Worm (Caenorhabditis elegans) whole organism, L4 larva: ENCODE data around the gene C45B11.5.

Experiments used
- F49E8.2 ChIP-seq: sonication (generic microtip); optimal IDR thresholded peaks from 2 replicates; lab custom pipeline; 2016; ENCODE audit warnings: missing compliant biosample characterization, mild to moderate bottlenecking, missing genetic modification characterization, borderline replicate concordance
- T20F7.1 ChIP-seq: fragments of 200-800 bp; sonication (Bioruptor generic); optimal IDR thresholded peaks from 2 replicates; lab custom pipeline; 2018; ENCODE audit warnings: mild to moderate bottlenecking, missing genetic modification characterization, missing compliant biosample characterization
- T26A8.4 ChIP-seq: fragments of 200-800 bp; sonication (Bioruptor generic); IDR thresholded peaks from 2 replicates; pipeline ENCODE4 v1.3.6; 2022; ENCODE audit warnings: missing genetic modification characterization, missing compliant biosample characterization
- Y105C5A.15 ChIP-seq: fragments of 200-800 bp; sonication (Bioruptor generic); IDR thresholded peaks from 2 replicates; pipeline ENCODE4 v1.3.6; 2022; ENCODE audit warnings: missing genetic modification characterization, missing compliant biosample characterization
- Y5F2A.4 ChIP-seq: fragments of 200-800 bp; sonication (Bioruptor generic); optimal IDR thresholded peaks from 2 replicates; lab custom pipeline; 2018; ENCODE audit warnings: mild to moderate bottlenecking, missing genetic modification characterization, missing compliant biosample characterization
- Y75B8A.6 ChIP-seq: fragments of 200-800 bp; sonication (Bioruptor generic); IDR thresholded peaks from 2 replicates; pipeline ENCODE4 v1.3.6; 2022; ENCODE audit warnings: missing genetic modification reagents, missing genetic modification characterization, missing compliant biosample characterization
- aly-2 ChIP-seq: sonication (generic microtip); optimal IDR thresholded peaks from 2 replicates; lab custom pipeline; 2018; ENCODE audit warnings: missing biosample characterization, missing genetic modification characterization
- arid-1 ChIP-seq: fragments of 200-800 bp; sonication (Bioruptor generic); conservative IDR thresholded peaks from 2 replicates; pipeline ENCODE4 v1.3.6; 2022; ENCODE audit warnings: missing genetic modification reagents, missing genetic modification characterization, missing compliant biosample characterization
- ceh-44 ChIP-seq: fragments of 200-800 bp; sonication (Bioruptor generic); IDR thresholded peaks from 2 replicates; pipeline ENCODE4 v1.3.6; 2022; ENCODE audit warnings: missing genetic modification reagents, missing genetic modification characterization, missing compliant biosample characterization
- ces-1 ChIP-seq: fragments of 150-350 bp; sonication (generic microtip); optimal IDR thresholded peaks from 4 replicates; lab custom pipeline; 2014; ENCODE audit warnings: missing biosample characterization, missing genetic modification reagents, missing genetic modification characterization
- daf-16 ChIP-seq, 3 experiments: sonication (generic microtip); optimal IDR thresholded peaks; 2 replicates each; lab custom pipeline; 2016 to 2017; ENCODE audit warnings: missing genetic modification characterization in 3 of 3, missing genetic modification reagents in 3 of 3, mild to moderate bottlenecking in 2 of 3, missing compliant biosample characterization in 2 of 3, missing biosample characterization in 1 of 3, moderate library complexity in 1 of 3
- daf-8 ChIP-seq: fragments of 200-800 bp; sonication (Bioruptor generic); IDR thresholded peaks from 2 replicates; pipeline ENCODE4 v1.3.6; 2022; ENCODE audit warnings: missing genetic modification characterization, missing compliant biosample characterization
- hlh-30 ChIP-seq: sonication (generic microtip); optimal IDR thresholded peaks from 2 replicates; lab custom pipeline; 2017; ENCODE audit warnings: antibody characterized with exemption, mild to moderate bottlenecking, missing genetic modification characterization, missing compliant biosample characterization; ENCODE audit not compliant: insufficient read depth
- lin-15B ChIP-seq: fragments of 150-350 bp; sonication (generic microtip); optimal IDR thresholded peaks from 3 replicates; lab custom pipeline; 2014; ENCODE audit warnings: missing biosample characterization, missing genetic modification characterization
- mdl-1 ChIP-seq, 2 experiments: fragments of 150-350 bp in 1 of 2; sonication (generic microtip) in 1 of 2; optimal IDR thresholded peaks; 2 replicates each; lab custom pipeline; 2014 to 2017; ENCODE audit warnings: missing biosample characterization in 2 of 2, missing genetic modification characterization in 2 of 2
- mdt-29 ChIP-seq: fragments of 200-800 bp; sonication (Bioruptor generic); IDR thresholded peaks from 2 replicates; pipeline ENCODE4 v1.3.6; 2022; ENCODE audit warnings: missing genetic modification reagents, missing genetic modification characterization, missing compliant biosample characterization
- mxl-3 ChIP-seq: fragments of 200-800 bp; sonication (Bioruptor generic); optimal IDR thresholded peaks from 2 replicates; lab custom pipeline; 2018; ENCODE audit warnings: mild to moderate bottlenecking, missing genetic modification characterization, missing compliant biosample characterization
- nhr-10 ChIP-seq: fragments of 150-350 bp; optimal IDR thresholded peaks from 2 replicates; lab custom pipeline; 2014; ENCODE audit warnings: missing biosample characterization, missing genetic modification characterization
- nhr-102 ChIP-seq: sonication (generic microtip); optimal IDR thresholded peaks from 2 replicates; lab custom pipeline; 2016; ENCODE audit warnings: mild to moderate bottlenecking, missing genetic modification characterization, moderate library complexity, missing compliant biosample characterization
- nhr-11 ChIP-seq: fragments of 150-350 bp; optimal IDR thresholded peaks from 2 replicates; lab custom pipeline; 2014; ENCODE audit warnings: missing biosample characterization, missing genetic modification characterization
- nhr-111 ChIP-seq: fragments of 200-800 bp; sonication (Bioruptor generic); optimal IDR thresholded peaks from 2 replicates; lab custom pipeline; 2018; ENCODE audit warnings: mild to moderate bottlenecking, missing genetic modification characterization, missing compliant biosample characterization
- nhr-237 ChIP-seq: sonication (generic microtip); optimal IDR thresholded peaks from 2 replicates; lab custom pipeline; 2017; ENCODE audit warnings: missing biosample characterization, missing genetic modification characterization
- nhr-77 ChIP-seq: fragments of 150-350 bp; optimal IDR thresholded peaks from 2 replicates; lab custom pipeline; 2014; ENCODE audit warnings: missing biosample characterization, missing genetic modification characterization
- pha-4 ChIP-seq, 2 experiments: fragments of 150-350 bp in 1 of 2; fragments of 200-800 bp in 1 of 2; sonication (Bioruptor generic) in 1 of 2; IDR thresholded peaks in 1 of 2; optimal IDR thresholded peaks in 1 of 2; 2 replicates each; pipeline versions ENCODE4 v1.3.6 to Lab custom; 2014 to 2022; ENCODE audit warnings: missing genetic modification characterization in 2 of 2, missing genetic modification reagents in 2 of 2, missing biosample characterization in 1 of 2, missing compliant biosample characterization in 1 of 2
- php-3 ChIP-seq: fragments of 200-800 bp; sonication (Bioruptor generic); IDR thresholded peaks from 2 replicates; pipeline ENCODE4 v1.3.6; 2022; ENCODE audit warnings: missing genetic modification reagents, missing genetic modification characterization, missing compliant biosample characterization
- skn-1 ChIP-seq: fragments of 150-350 bp; optimal IDR thresholded peaks from 2 replicates; lab custom pipeline; 2014; ENCODE audit warnings: missing biosample characterization, missing genetic modification characterization
- snpc-4 ChIP-seq: fragments of 150-350 bp; optimal IDR thresholded peaks from 2 replicates; lab custom pipeline; 2014; ENCODE audit warnings: missing biosample characterization, missing genetic modification characterization
- spr-3 ChIP-seq: fragments of 200-800 bp; sonication (Bioruptor generic); optimal IDR thresholded peaks from 2 replicates; lab custom pipeline; 2018; ENCODE audit warnings: mild to moderate bottlenecking, missing genetic modification characterization, missing compliant biosample characterization
- tag-97 ChIP-seq: fragments of 200-800 bp; sonication (Bioruptor generic); IDR thresholded peaks from 2 replicates; pipeline ENCODE4 v1.3.6; 2022; ENCODE audit warnings: missing genetic modification characterization, missing compliant biosample characterization
- unc-62 ChIP-seq, 3 experiments: fragments of 150-350 bp in 1 of 3; sonication (generic microtip); optimal IDR thresholded peaks in 2 of 3; peaks in 1 of 3; 1 replicate in 1 of 3; 2 replicates in 2 of 3; lab custom pipeline; 2014 to 2017; ENCODE audit warnings: missing biosample characterization in 3 of 3, missing genetic modification characterization in 3 of 3, missing genetic modification reagents in 3 of 3, missing genotype in 1 of 3
- zip-2 ChIP-seq: fragments of 150-350 bp; optimal IDR thresholded peaks from 2 replicates; lab custom pipeline; 2014; ENCODE audit warnings: missing biosample characterization, missing genetic modification characterization
- ztf-11 ChIP-seq: fragments of 150-350 bp; optimal IDR thresholded peaks from 2 replicates; lab custom pipeline; 2014; ENCODE audit warnings: missing biosample characterization, missing genetic modification characterization
- ztf-7 ChIP-seq: fragments of 150-350 bp; optimal IDR thresholded peaks from 2 replicates; lab custom pipeline; 2014; ENCODE audit warnings: missing biosample characterization, missing genetic modification characterization

Gene C45B11.5

DNA sequence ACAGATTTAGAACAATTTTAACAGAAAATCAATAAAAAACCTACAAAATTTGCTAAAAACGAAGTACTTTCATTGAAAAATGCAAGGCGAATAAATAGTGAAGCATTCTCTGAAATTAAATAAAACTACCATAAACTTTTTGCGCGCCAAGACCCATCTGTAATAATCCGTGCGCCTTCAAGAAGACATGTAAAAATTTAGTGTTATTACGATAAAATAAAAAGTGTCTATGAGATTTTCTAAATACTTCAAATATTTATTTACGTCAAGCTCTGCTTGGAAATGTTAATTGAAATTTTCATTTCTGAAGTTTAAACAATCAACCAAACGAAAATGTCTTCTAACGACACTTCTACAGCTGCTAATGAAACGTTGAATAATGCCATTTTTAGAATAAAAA, 1.6 kb upstream of the C45B11.5 start, which contains the start of gene C45B11.9:
TSS of gene C45B11.9 (plus strand) at position 301 of the 400 bp plus-strand sequence.
- TF ChIP-seq T20F7.1 (no peak), Y105C5A.15 (GFP tag; lab: Robert Waterston, UW) (no peak), skn-1 (tag; lab: Kevin White, UChicago) (no peak), unc-62 (GFP tag; optimal IDR thresholded peaks at IDR 0.05 in 1 of 2; lab: Kevin White, UChicago) (no peak), unc-62 (tag; optimal IDR thresholded peaks at IDR 0.05; lab: Kevin White, UChicago) (no peak), snpc-4 (no peak), nhr-111 (no peak), T26A8.4 (GFP tag; lab: Robert Waterston, UW) (no peak), php-3 (GFP tag; lab: Robert Waterston, UW) (no peak), nhr-11 (tag; lab: Kevin White, UChicago) (no peak), mdt-29 (GFP tag; lab: Robert Waterston, UW) (no peak), tag-97 (GFP tag; lab: Robert Waterston, UW) (no peak), nhr-237 (tag; lab: Kevin White, UChicago) (no peak), lin-15B (tag; lab: Kevin White, UChicago) (no peak)

DNA sequence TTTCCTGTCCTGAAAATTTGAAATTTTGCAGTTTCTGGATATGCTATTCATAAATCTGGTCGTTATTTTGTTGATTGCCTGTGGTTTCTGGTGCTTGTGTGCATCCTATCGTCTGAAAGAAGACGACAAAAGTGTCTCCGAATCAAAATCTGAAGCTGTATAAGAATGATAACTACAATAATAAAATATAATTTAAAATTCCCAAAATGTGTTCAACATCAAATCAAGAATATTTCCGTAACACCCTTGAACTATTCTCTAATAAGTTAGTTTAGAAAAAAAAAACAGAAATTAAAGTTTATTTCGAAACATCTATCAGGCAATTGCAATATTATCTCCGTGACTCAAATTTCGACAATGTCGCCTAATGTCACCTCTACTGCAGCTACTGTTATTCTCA, 1.1 kb upstream of the C45B11.5 start, which contains the start of gene C45B11.8:
TSS of gene C45B11.8 (plus strand) at position 301 of the 400 bp plus-strand sequence.
- TF ChIP-seq ces-1 (GFP tag; lab: Kevin White, UChicago): no peak
- TF ChIP-seq hlh-30: no peak
- no peak for TF ChIP-seq arid-1 (GFP tag; lab: Robert Waterston, UW)
- no peak for TF ChIP-seq pha-4 (GFP tag; IDR thresholded peaks at IDR 0.05; lab: Robert Waterston, UW)
- TF ChIP-seq pha-4 (tag; optimal IDR thresholded peaks at IDR 0.05; lab: Kevin White, UChicago): no peak
- TF ChIP-seq nhr-102 (tag; lab: Kevin White, UChicago): no peak
- no peak for TF ChIP-seq nhr-77 (tag; lab: Kevin White, UChicago)
- TF ChIP-seq ztf-11 (tag; lab: Kevin White, UChicago): no peak
- no peak for TF ChIP-seq aly-2 (tag; lab: Kevin White, UChicago)
- no peak for TF ChIP-seq nhr-10 (tag; lab: Kevin White, UChicago)
- no peak for TF ChIP-seq daf-8 (GFP tag; lab: Robert Waterston, UW)
- no peak for TF ChIP-seq mdl-1 (tag; optimal IDR thresholded peaks at IDR 0.05; lab: Kevin White, UChicago)
- no peak for TF ChIP-seq ztf-7
- no peak for TF ChIP-seq zip-2 (tag; lab: Kevin White, UChicago)
- no peak for TF ChIP-seq F49E8.2

DNA sequence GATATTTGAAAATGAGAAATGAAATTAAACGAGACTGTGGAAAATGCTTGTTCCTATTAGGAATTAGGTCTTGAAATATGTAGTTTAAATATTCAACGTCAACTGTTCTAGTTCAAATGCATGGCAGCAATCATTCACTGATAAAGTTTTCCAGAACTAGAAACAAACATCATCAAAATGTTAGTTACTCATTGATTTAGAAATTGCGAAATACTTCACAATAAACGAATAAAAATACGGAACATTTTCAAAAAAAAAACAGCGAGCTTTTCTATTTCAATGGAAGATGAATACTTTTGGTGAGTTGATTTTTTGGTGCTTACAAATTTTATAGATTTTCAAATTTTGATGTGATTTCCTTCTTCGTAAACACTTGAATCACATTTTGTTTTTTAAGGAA, 939 bp downstream of the C45B11.5 start, which contains the start of gene C45B11.2:
TSS of gene C45B11.2 (plus strand) at position 173 of the 400 bp plus-strand sequence.
- TF ChIP-seq zip-2 (tag; lab: Kevin White, UChicago) (peak; percentile 86), daf-16 (GFP tag; optimal IDR thresholded peaks at IDR 0.05; lab: Kevin White, UChicago) (no peak), daf-16 (tag; optimal IDR thresholded peaks at IDR 0.05; lab: Kevin White, UChicago) (peak; percentile 1), nhr-11 (tag; lab: Kevin White, UChicago) (no peak)

DNA sequence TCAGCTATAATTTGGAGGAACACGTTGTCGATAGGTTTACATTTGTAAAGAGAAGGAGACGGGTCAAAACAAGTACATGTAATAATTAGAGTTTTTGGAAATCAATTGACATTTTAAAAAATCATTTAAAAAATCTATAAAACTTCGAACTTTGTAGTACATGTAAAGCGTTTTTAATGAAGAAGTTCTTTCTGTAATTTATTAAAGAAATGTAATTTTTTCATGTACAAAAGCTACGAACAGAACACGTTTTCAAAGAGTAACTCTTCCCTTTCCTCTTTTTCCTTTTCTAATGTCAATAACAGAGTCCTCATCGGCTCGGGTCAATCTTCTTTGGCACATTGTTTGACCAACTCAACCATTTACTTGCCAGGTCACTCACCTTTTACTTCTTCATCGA, 2.2 kb downstream of the C45B11.5 start, which contains the start of gene C45B11.6:
TSS of gene C45B11.6 (plus strand) at position 301 of the 400 bp plus-strand sequence.
- TF ChIP-seq spr-3 (GFP tag; lab: Kevin White, UChicago): no peak
- TF ChIP-seq pha-4 (GFP tag; IDR thresholded peaks at IDR 0.05; lab: Robert Waterston, UW): no peak
- no peak for TF ChIP-seq pha-4 (tag; optimal IDR thresholded peaks at IDR 0.05; lab: Kevin White, UChicago)
- TF ChIP-seq ceh-44 (GFP tag; lab: Robert Waterston, UW): no peak
- TF ChIP-seq Y75B8A.6: no peak
- no peak for TF ChIP-seq Y5F2A.4
- no peak for TF ChIP-seq aly-2 (tag; lab: Kevin White, UChicago)
- TF ChIP-seq skn-1 (tag; lab: Kevin White, UChicago): no peak
- no peak for TF ChIP-seq mxl-3
- TF ChIP-seq mdt-29 (GFP tag; lab: Robert Waterston, UW): no peak
